Fruit fly (Drosophila melanogaster) whole organism, prepupa: ENCODE results near the gene Spn28F.

ENCODE experiments used
- Blimp-1 ChIP-seq: fragments of 200-800 bp; sonication (Bioruptor generic); optimal IDR thresholded peaks from 3 replicates; lab custom pipeline; 2017; ENCODE audit warnings: missing biosample characterization, missing genetic modification characterization, mild to moderate bottlenecking, moderate library complexity, missing genetic modification reagents
- CG3032 ChIP-seq: fragments of 200-800 bp; optimal IDR thresholded peaks from 2 replicates; lab custom pipeline; 2019; ENCODE audit warnings: missing biosample characterization, mild to moderate bottlenecking, missing genetic modification characterization, moderate library complexity
- CG31627 ChIP-seq: fragments of 200-800 bp; sonication (Bioruptor generic); optimal IDR thresholded peaks from 3 replicates; lab custom pipeline; 2016; ENCODE audit warnings: missing biosample characterization, missing genetic modification characterization
- CG6792 ChIP-seq: fragments of 200-800 bp; sonication (Bioruptor generic); optimal IDR thresholded peaks from 3 replicates; lab custom pipeline; 2016; ENCODE audit warnings: missing biosample characterization, missing genetic modification characterization
- CG8319 ChIP-seq: fragments of 200-800 bp; sonication (Bioruptor generic); optimal IDR thresholded peaks from 3 replicates; lab custom pipeline; 2016; ENCODE audit warnings: missing biosample characterization, missing genetic modification characterization
- Eip75B ChIP-seq: fragments of 200-800 bp; sonication (Bioruptor generic); optimal IDR thresholded peaks from 3 replicates; lab custom pipeline; 2016; ENCODE audit warnings: missing biosample characterization, missing genetic modification characterization
- dac ChIP-seq: fragments of 200-800 bp; sonication (Bioruptor generic); optimal IDR thresholded peaks from 2 replicates; lab custom pipeline; 2017; ENCODE audit warnings: missing biosample characterization, mild to moderate bottlenecking, missing genetic modification characterization
- eg ChIP-seq: fragments of 200-800 bp; sonication (Bioruptor generic); IDR thresholded peaks from 3 replicates; pipeline ENCODE4 v1.3.6; 2022; ENCODE audit warnings: missing biosample characterization, missing genetic modification characterization
- fd59A ChIP-seq: fragments of 200-800 bp; sonication (Bioruptor generic); optimal IDR thresholded peaks from 2 replicates; lab custom pipeline; 2017; ENCODE audit warnings: missing biosample characterization, mild to moderate bottlenecking, missing genetic modification characterization, missing genetic modification reagents
- fd85E ChIP-seq: fragments of 200-800 bp; sonication (Bioruptor generic); optimal IDR thresholded peaks from 3 replicates; lab custom pipeline; 2016; ENCODE audit warnings: missing biosample characterization, missing genetic modification characterization
- fkh ChIP-seq: fragments of 200-800 bp; sonication (Bioruptor generic); optimal IDR thresholded peaks from 3 replicates; lab custom pipeline; 2017; ENCODE audit warnings: missing biosample characterization, mild to moderate bottlenecking, missing genetic modification characterization, moderate library complexity

dm6 chr2L:8281872-8282271 is 40.3 kb upstream of the Spn28F start:
- TF ChIP-seq fd59A (GFP tag; lab: Kevin White, UChicago) (no peak), CG3032 (tag; lab: Kevin White, UChicago) (no peak), CG31627 (GFP tag; lab: Kevin White, UChicago) (no peak), dac (GFP tag; lab: Kevin White, UChicago) (no peak), fkh (GFP tag; lab: Kevin White, UChicago) (no peak), CG8319 (GFP tag; lab: Kevin White, UChicago) (no peak), Blimp-1 (no peak), fd85E (no peak), Eip75B (GFP tag; lab: Kevin White, UChicago) (no peak), CG6792 (GFP tag; lab: Kevin White, UChicago) (no peak), eg (GFP tag; lab: Robert Waterston, UW) (no peak)
